Fruit fly (Drosophila melanogaster): Measurements from ENCODE around the gene CG13978.

CG13978 gene

DNA sequence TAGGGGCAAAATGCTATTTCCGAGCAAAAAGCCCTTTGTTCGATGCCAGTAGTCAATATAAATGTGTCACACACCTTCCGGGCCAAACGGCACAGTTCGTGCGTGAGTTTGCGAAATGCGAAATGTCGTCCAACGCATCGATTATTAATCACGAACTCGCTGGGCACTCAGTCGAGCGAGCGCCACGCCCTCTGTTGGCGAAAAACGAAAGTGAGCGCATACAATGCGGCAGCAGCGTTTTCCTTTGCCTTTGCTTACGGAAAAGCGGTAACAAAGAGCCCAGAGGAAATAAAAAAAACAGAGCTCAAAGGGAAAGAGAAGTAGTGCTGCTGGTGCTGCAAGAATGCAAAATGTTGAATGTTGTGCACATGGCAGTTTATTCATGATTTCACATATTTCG, 13.5 kb downstream of the CG13978 start:
- TF ChIP-seq CG10348 (GFP tag; IDR thresholded peaks at IDR 0.05) = no peak
- TF ChIP-seq CG14655 (GFP tag; optimal IDR thresholded peaks at IDR 0.05) = no peak
- no peak for TF ChIP-seq CG17806 (tag; optimal IDR thresholded peaks at IDR 0.05)
- TF ChIP-seq fd96Ca (GFP tag; IDR thresholded peaks at IDR 0.05) = no peak
- TF ChIP-seq CG15710 (tag; optimal IDR thresholded peaks at IDR 0.05) = no peak
- no peak for TF ChIP-seq EcR (GFP tag; optimal IDR thresholded peaks at IDR 0.05)
- no peak for TF ChIP-seq CG13204 (GFP tag; optimal IDR thresholded peaks at IDR 0.05)
- no peak for TF ChIP-seq CG12605 (GFP tag; IDR thresholded peaks at IDR 0.05)
- TF ChIP-seq CG4496 (GFP tag; IDR thresholded peaks at IDR 0.05) = no peak
- no peak for TF ChIP-seq Ets98B (GFP tag; IDR thresholded peaks at IDR 0.05)

DNA sequence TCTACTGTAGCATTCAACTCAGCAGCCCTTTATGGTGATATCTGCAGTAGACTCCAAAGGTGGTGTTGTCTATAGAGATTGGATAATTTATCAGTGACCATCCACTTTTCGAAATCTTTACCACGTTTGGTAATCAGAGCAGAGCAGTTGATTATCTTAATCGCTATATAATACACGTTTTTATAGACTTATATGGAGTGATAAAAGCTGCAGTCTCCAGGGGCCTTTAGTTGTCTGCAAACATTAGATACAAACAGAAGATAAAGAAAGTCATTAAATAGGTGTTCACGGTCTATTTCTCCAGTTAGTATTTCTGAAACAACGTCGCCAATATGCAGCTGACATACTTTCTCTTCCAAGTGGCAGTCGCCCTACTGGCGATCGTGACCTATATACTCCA, 14.4 kb downstream of the CG13978 start, which contains the start of gene Cyp6a18:
Gene Cyp6a18, plus strand, starts transcription at position 301 of the 400 bp plus-strand sequence.
- TF ChIP-seq CG10348 (GFP tag; IDR thresholded peaks at IDR 0.05) (no peak), Snoo (tag; optimal IDR thresholded peaks at IDR 0.05) (no peak), CG14655 (GFP tag; optimal IDR thresholded peaks at IDR 0.05) (no peak), CG13204 (GFP tag; optimal IDR thresholded peaks at IDR 0.05) (no peak), CG8159 (tag; optimal IDR thresholded peaks at IDR 0.05) (no peak), D1 (tag; optimal IDR thresholded peaks at IDR 0.05) (no peak)

DNA sequence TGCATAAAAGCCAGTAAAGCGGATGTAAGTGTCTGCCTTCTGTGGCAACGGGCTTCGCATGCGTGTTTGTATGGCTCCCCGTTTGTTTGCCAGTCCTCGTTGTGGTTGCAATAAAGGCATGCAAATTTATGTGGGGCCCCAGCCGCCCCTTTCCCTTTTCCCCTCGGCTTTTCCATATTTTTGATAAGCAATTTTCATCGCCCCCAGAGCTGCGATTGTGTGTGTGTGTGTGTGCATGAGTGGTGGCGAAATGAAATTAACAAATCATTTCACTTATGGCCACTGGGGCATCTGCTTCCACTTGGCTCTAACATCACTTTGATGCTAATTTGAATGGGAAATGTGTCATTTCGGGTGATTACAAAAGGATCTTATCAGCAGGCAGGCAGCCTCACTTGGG, 23.6 kb downstream of the CG13978 start, which contains the start of gene Gr98a:
Gene Gr98a, plus strand, starts transcription at position 301 of the 400 bp plus-strand sequence.
- TF ChIP-seq EcR (GFP tag; optimal IDR thresholded peaks at IDR 0.05) (no peak), CG12605 (GFP tag; IDR thresholded peaks at IDR 0.05) (no peak), rn (GFP tag; IDR thresholded peaks at IDR 0.05) (no peak)

DNA sequence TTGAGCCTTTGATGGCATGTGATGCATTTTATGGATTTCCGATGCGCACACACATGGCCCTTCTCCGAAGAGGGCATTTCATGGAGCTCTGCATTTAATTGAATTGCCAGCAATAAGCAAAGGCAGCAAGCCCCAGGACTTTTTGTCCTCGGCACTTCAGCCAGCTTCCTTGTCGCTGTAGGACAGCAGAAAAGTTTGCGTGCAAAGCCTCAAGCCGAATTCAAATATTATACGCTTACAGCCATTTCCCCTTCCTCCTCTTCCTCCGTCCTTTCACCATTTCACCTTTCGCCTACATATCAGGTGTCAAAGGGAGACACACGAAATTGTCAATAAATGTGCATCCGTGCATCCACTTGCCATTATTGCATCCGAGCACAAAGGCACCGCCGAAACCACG, 33.6 kb downstream of the CG13978 start:
- no peak for TF ChIP-seq gl (tag; optimal IDR thresholded peaks at IDR 0.05)
- no peak for TF ChIP-seq Pif1A (GFP tag; optimal IDR thresholded peaks at IDR 0.05)
- TF ChIP-seq CG15710 (tag; optimal IDR thresholded peaks at IDR 0.05) = no peak
- TF ChIP-seq fd96Ca (GFP tag; IDR thresholded peaks at IDR 0.05) = no peak
- no peak for TF ChIP-seq rn (GFP tag; IDR thresholded peaks at IDR 0.05)
- no peak for TF ChIP-seq CG13204 (GFP tag; optimal IDR thresholded peaks at IDR 0.05)
- TF ChIP-seq CG8301 (tag; optimal IDR thresholded peaks at IDR 0.05) = no peak
- TF ChIP-seq CG34367 (tag; optimal IDR thresholded peaks at IDR 0.05) = no peak
- no peak for TF ChIP-seq Pif1B (GFP tag; optimal IDR thresholded peaks at IDR 0.05)
- TF ChIP-seq CG32121 (GFP tag; IDR thresholded peaks at IDR 0.05) = no peak
- TF ChIP-seq D1 (tag; optimal IDR thresholded peaks at IDR 0.05) = no peak

DNA sequence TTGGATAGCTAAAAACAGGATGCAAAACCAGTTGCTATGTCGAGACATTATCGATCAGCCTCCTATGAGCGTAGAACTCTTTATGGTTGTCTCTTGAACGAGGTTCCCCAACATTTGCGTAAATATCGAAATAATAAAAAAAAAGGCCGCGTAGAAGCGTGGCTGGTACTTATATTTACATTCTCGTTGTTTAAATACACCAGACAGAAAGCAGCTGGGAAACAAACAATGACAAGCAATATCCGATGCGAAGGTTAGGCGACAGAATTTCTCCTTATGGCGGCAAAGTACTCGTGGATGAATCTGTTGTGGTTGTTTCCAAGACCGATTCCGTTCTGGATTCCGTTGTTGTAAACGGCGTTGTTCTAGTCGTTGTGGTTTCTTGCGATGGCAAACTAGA, 37.9 kb downstream of the CG13978 start, which contains the start of gene CG43139:
Gene CG43139, minus strand, starts transcription at position 88 of the 400 bp plus-strand sequence.
- TF ChIP-seq CG4496 (GFP tag; IDR thresholded peaks at IDR 0.05) (no peak), CG17806 (tag; optimal IDR thresholded peaks at IDR 0.05) (no peak), CG14655 (GFP tag; optimal IDR thresholded peaks at IDR 0.05) (no peak), CG15710 (tag; optimal IDR thresholded peaks at IDR 0.05) (no peak), rn (GFP tag; IDR thresholded peaks at IDR 0.05) (no peak), Pif1A (GFP tag; optimal IDR thresholded peaks at IDR 0.05) (no peak), CG9948 (tag; optimal IDR thresholded peaks at IDR 0.05) (no peak), CG10348 (GFP tag; IDR thresholded peaks at IDR 0.05) (no peak), Snoo (tag; optimal IDR thresholded peaks at IDR 0.05) (no peak), CG12605 (GFP tag; IDR thresholded peaks at IDR 0.05) (no peak), Ets98B (GFP tag; IDR thresholded peaks at IDR 0.05) (no peak), CG32121 (GFP tag; IDR thresholded peaks at IDR 0.05) (no peak), CG34367 (tag; optimal IDR thresholded peaks at IDR 0.05) (no peak), D1 (tag; optimal IDR thresholded peaks at IDR 0.05) (no peak), EcR (GFP tag; optimal IDR thresholded peaks at IDR 0.05) (no peak), CG13204 (GFP tag; optimal IDR thresholded peaks at IDR 0.05) (no peak), fd96Ca (GFP tag; IDR thresholded peaks at IDR 0.05) (no peak)

DNA sequence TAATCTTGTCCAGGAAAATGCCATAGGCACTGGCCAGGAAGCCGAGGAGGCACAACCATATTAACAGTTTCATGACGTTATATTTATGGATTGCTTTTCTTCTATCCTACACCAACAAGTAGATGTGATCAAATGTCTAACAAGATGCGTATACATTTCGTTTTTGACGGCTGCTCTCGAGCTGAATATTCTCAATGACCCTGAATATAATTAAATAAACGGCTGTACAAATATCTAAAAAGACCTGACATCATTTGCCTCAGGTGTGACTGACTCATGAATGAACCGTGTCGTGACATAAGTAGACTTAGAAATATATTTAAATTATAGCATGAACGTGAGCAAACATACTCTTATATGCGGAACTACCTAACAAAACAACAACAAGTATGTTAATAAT, 38.9 kb downstream of the CG13978 start, which contains the start of gene CG5402:
Gene CG5402, minus strand, starts transcription at position 101 of the 400 bp plus-strand sequence.
- no peak for TF ChIP-seq gl (tag; optimal IDR thresholded peaks at IDR 0.05)
- no peak for TF ChIP-seq rn (GFP tag; IDR thresholded peaks at IDR 0.05)
- no peak for TF ChIP-seq fd96Ca (GFP tag; IDR thresholded peaks at IDR 0.05)
- no peak for TF ChIP-seq Pif1A (GFP tag; optimal IDR thresholded peaks at IDR 0.05)
- TF ChIP-seq CG32121 (GFP tag; IDR thresholded peaks at IDR 0.05) = no peak
- no peak for TF ChIP-seq CG10348 (GFP tag; IDR thresholded peaks at IDR 0.05)
- no peak for TF ChIP-seq Snoo (tag; optimal IDR thresholded peaks at IDR 0.05)
